Fruit fly (Drosophila melanogaster): ENCODE results near the gene Adk1.

- TF ChIP-seq Ets21C (GFP tag; optimal IDR thresholded peaks at IDR 0.05) (no peak), Sox102F (GFP tag; optimal IDR thresholded peaks at IDR 0.05) (no peak), ss (GFP tag; optimal IDR thresholded peaks at IDR 0.05) (no peak), CG16779 (tag; optimal IDR thresholded peaks at IDR 0.05) (no peak), Eip78C (GFP tag) (no peak), Gug (GFP tag; IDR thresholded peaks at IDR 0.05) (no peak), Eip93F (GFP tag; optimal IDR thresholded peaks at IDR 0.05) (no peak), spab (GFP tag; optimal IDR thresholded peaks at IDR 0.05) (no peak), dac (GFP tag; optimal IDR thresholded peaks at IDR 0.05) (no peak), CG8632 (GFP tag; optimal IDR thresholded peaks at IDR 0.05) (no peak), CG11762 (GFP tag; optimal IDR thresholded peaks at IDR 0.05; ENCODE audit: insufficient read depth) (no peak), CG4318 (GFP tag; optimal IDR thresholded peaks at IDR 0.05) (no peak), topi (GFP tag; optimal IDR thresholded peaks at IDR 0.05) (no peak), lz (GFP tag; optimal IDR thresholded peaks at IDR 0.05) (no peak)
Measured at dm6 chr3R:12222093-12222492, 24.4 kb downstream of the Adk1 start, which contains the start of gene Rsbp15.

Data from whole organism, prepupa.